Worm (Caenorhabditis elegans) whole organism, L1 larva: Measurements from ENCODE around the gene H34I24.2.

Source experiments
- F16B12.6 ChIP-seq: fragments of 150-350 bp; optimal IDR thresholded peaks from 2 replicates; lab custom pipeline; 2014; ENCODE audit warnings: missing biosample characterization, missing genetic modification characterization
- aha-1 ChIP-seq: fragments of 150-350 bp; optimal IDR thresholded peaks from 2 replicates; lab custom pipeline; 2014; ENCODE audit warnings: missing biosample characterization, missing genetic modification characterization
- ceh-63 ChIP-seq: fragments of 200-800 bp; sonication (Bioruptor generic); optimal IDR thresholded peaks from 2 replicates; lab custom pipeline; 2018; ENCODE audit warnings: mild to moderate bottlenecking, missing genetic modification characterization, missing compliant biosample characterization
- ceh-8 ChIP-seq: fragments of 200-800 bp; sonication (Bioruptor generic); optimal IDR thresholded peaks from 2 replicates; lab custom pipeline; 2018; ENCODE audit warnings: mild to moderate bottlenecking, missing genetic modification characterization, moderate library complexity, missing compliant biosample characterization
- ceh-82 ChIP-seq, 3 experiments: fragments of 150-350 bp in 1 of 3; sonication (generic microtip) in 2 of 3; optimal IDR thresholded peaks; 2 replicates each; lab custom pipeline; 2014 to 2017; ENCODE audit warnings: missing biosample characterization in 3 of 3, missing genetic modification characterization in 3 of 3
- ceh-90 ChIP-seq: sonication (generic microtip); optimal IDR thresholded peaks from 2 replicates; lab custom pipeline; 2016; ENCODE audit warnings: missing genetic modification characterization, missing compliant biosample characterization
- dsc-1 ChIP-seq: sonication (generic microtip); optimal IDR thresholded peaks from 2 replicates; lab custom pipeline; 2016; ENCODE audit warnings: mild to moderate bottlenecking, missing genetic modification characterization, missing compliant biosample characterization
- efl-1 ChIP-seq, 4 experiments: fragments of 150-350 bp; optimal IDR thresholded peaks in 3 of 4; peaks in 1 of 4; 1 replicate in 1 of 4; 2 replicates in 3 of 4; lab custom pipeline; 2014; ENCODE audit warnings: missing biosample characterization in 2 of 4, missing genetic modification characterization in 2 of 4, missing genetic modification reagents in 2 of 4
- egl-13 ChIP-seq: sonication (generic microtip); optimal IDR thresholded peaks from 2 replicates; lab custom pipeline; 2016; ENCODE audit warnings: missing genotype, missing genetic modification reagents, missing genetic modification characterization, missing compliant biosample characterization
- elt-2 ChIP-seq: sonication (generic microtip); optimal IDR thresholded peaks from 2 replicates; lab custom pipeline; 2016; ENCODE audit warnings: missing genetic modification characterization, mild to moderate bottlenecking, inconsistent platforms, missing compliant biosample characterization, missing genetic modification reagents
- elt-3 ChIP-seq, 6 experiments: fragments of 150-350 bp in 1 of 6; sonication (generic microtip); optimal IDR thresholded peaks; 2 replicates each; lab custom pipeline; 2017 to 2018; ENCODE audit warnings: missing biosample characterization in 6 of 6, missing genetic modification characterization in 6 of 6, inconsistent platforms in 1 of 6
- fkh-4 ChIP-seq: sonication (generic microtip); optimal IDR thresholded peaks from 2 replicates; lab custom pipeline; 2016; ENCODE audit warnings: missing compliant biosample characterization, missing genetic modification characterization, borderline replicate concordance
- fkh-8 ChIP-seq: sonication (generic microtip); optimal IDR thresholded peaks from 2 replicates; lab custom pipeline; 2016; ENCODE audit warnings: mild to moderate bottlenecking, missing genetic modification characterization, missing compliant biosample characterization
- grh-1 ChIP-seq: fragments of 200-800 bp; sonication (Bioruptor generic); IDR thresholded peaks from 2 replicates; pipeline ENCODE4 v1.3.6; 2022; ENCODE audit warnings: missing genetic modification reagents, missing genetic modification characterization, missing compliant biosample characterization
- hlh-4 ChIP-seq: sonication (generic microtip); optimal IDR thresholded peaks from 2 replicates; lab custom pipeline; 2016; ENCODE audit warnings: mild to moderate bottlenecking, missing genetic modification characterization, missing compliant biosample characterization
- isw-1 ChIP-seq: fragments of 200-800 bp; sonication (Bioruptor generic); IDR thresholded peaks from 2 replicates; pipeline ENCODE4 v1.3.6; 2022; ENCODE audit warnings: missing genetic modification characterization, missing compliant biosample characterization
- jun-1 ChIP-seq: fragments of 150-350 bp; optimal IDR thresholded peaks from 2 replicates; lab custom pipeline; 2014; ENCODE audit warnings: missing biosample characterization, missing genetic modification reagents, missing genetic modification characterization
- lin-13 ChIP-seq: fragments of 150-350 bp; optimal IDR thresholded peaks from 2 replicates; lab custom pipeline; 2014; ENCODE audit warnings: missing biosample characterization, missing genetic modification reagents, missing genetic modification characterization
- lin-14 ChIP-seq: fragments of 200-800 bp; sonication (Bioruptor generic); optimal IDR thresholded peaks from 2 replicates; lab custom pipeline; 2018; ENCODE audit warnings: mild to moderate bottlenecking, missing genetic modification characterization, moderate library complexity, missing compliant biosample characterization
- lin-15B ChIP-seq: fragments of 150-350 bp; sonication (generic microtip); optimal IDR thresholded peaks from 3 replicates; lab custom pipeline; 2014; ENCODE audit warnings: missing biosample characterization, missing genetic modification characterization
- lin-35 ChIP-seq, 2 experiments: fragments of 150-350 bp; optimal IDR thresholded peaks; 2 replicates each; lab custom pipeline; 2014; ENCODE audit warnings: missing biosample characterization in 2 of 2, missing genetic modification characterization in 2 of 2, missing genetic modification reagents in 2 of 2
- lsy-2 ChIP-seq, 2 experiments: fragments of 150-350 bp; optimal IDR thresholded peaks; 2 replicates each; lab custom pipeline; 2014; ENCODE audit warnings: missing biosample characterization in 2 of 2, missing genetic modification characterization in 2 of 2
- mdl-1 ChIP-seq, 2 experiments: fragments of 150-350 bp; optimal IDR thresholded peaks; 2 replicates each; lab custom pipeline; 2014 to 2017; ENCODE audit warnings: missing biosample characterization in 2 of 2, missing genetic modification characterization in 2 of 2, inconsistent platforms in 1 of 2
- mef-2 ChIP-seq: fragments of 150-350 bp; optimal IDR thresholded peaks from 2 replicates; lab custom pipeline; 2014; ENCODE audit warnings: missing biosample characterization, missing genetic modification characterization
- mep-1 ChIP-seq: fragments of 150-350 bp; optimal IDR thresholded peaks from 2 replicates; lab custom pipeline; 2014; ENCODE audit warnings: missing biosample characterization, missing genetic modification characterization
- nhr-19 ChIP-seq: fragments of 200-800 bp; sonication (Bioruptor generic); conservative IDR thresholded peaks from 2 replicates; pipeline ENCODE4 v1.3.6; 2022; ENCODE audit warnings: missing genetic modification characterization, missing compliant biosample characterization
- nhr-237 ChIP-seq: fragments of 150-350 bp; optimal IDR thresholded peaks from 2 replicates; lab custom pipeline; 2014; ENCODE audit warnings: missing biosample characterization, missing genetic modification characterization
- nhr-28 ChIP-seq: fragments of 150-350 bp; optimal IDR thresholded peaks from 2 replicates; lab custom pipeline; 2014; ENCODE audit warnings: missing biosample characterization, missing genetic modification characterization
- nhr-47 ChIP-seq: sonication (generic microtip); optimal IDR thresholded peaks from 2 replicates; lab custom pipeline; 2016; ENCODE audit warnings: mild to moderate bottlenecking, missing genetic modification characterization, moderate library complexity, missing compliant biosample characterization
- nhr-77 ChIP-seq: fragments of 150-350 bp; optimal IDR thresholded peaks from 2 replicates; lab custom pipeline; 2014; ENCODE audit warnings: missing biosample characterization, missing genetic modification characterization
- nhr-84 ChIP-seq: sonication (generic microtip); optimal IDR thresholded peaks from 2 replicates; lab custom pipeline; 2017; ENCODE audit warnings: missing biosample characterization, missing genetic modification characterization
- nhr-85 ChIP-seq: sonication (generic microtip); peaks from one replicate; lab custom pipeline; 2016; ENCODE audit warnings: missing genetic modification characterization, inconsistent platforms, missing compliant biosample characterization
- nhr-90 ChIP-seq: sonication (generic microtip); optimal IDR thresholded peaks from 2 replicates; lab custom pipeline; 2016; ENCODE audit warnings: mild to moderate bottlenecking, missing genetic modification characterization, missing compliant biosample characterization; ENCODE audit not compliant: poor library complexity
- pqm-1 ChIP-seq: sonication (generic microtip); optimal IDR thresholded peaks from 3 replicates; lab custom pipeline; 2017; ENCODE audit warnings: missing biosample characterization, missing genetic modification characterization
- rnt-1 ChIP-seq: sonication (generic microtip); optimal IDR thresholded peaks from 2 replicates; lab custom pipeline; 2016; ENCODE audit warnings: mild to moderate bottlenecking, missing genetic modification characterization, moderate library complexity, missing compliant biosample characterization
- skn-1 ChIP-seq: fragments of 150-350 bp; optimal IDR thresholded peaks from 2 replicates; lab custom pipeline; 2014; ENCODE audit warnings: missing biosample characterization, missing genetic modification characterization
- snpc-4 ChIP-seq: fragments of 150-350 bp; optimal IDR thresholded peaks from 2 replicates; lab custom pipeline; 2014; ENCODE audit warnings: missing biosample characterization, missing genetic modification characterization
- snu-23 ChIP-seq: sonication (generic microtip); optimal IDR thresholded peaks from 2 replicates; lab custom pipeline; 2016; ENCODE audit warnings: missing genetic modification characterization, missing compliant biosample characterization
- sup-37 ChIP-seq: fragments of 200-800 bp; sonication (Bioruptor generic); optimal IDR thresholded peaks from 2 replicates; lab custom pipeline; 2018; ENCODE audit warnings: mild to moderate bottlenecking, missing genetic modification characterization, missing compliant biosample characterization
- swsn-7 ChIP-seq: sonication (generic microtip); optimal IDR thresholded peaks from 2 replicates; lab custom pipeline; 2016; ENCODE audit warnings: missing genetic modification characterization, missing compliant biosample characterization
- tbx-2 ChIP-seq: sonication (generic microtip); optimal IDR thresholded peaks from 2 replicates; lab custom pipeline; 2016; ENCODE audit warnings: missing genetic modification characterization, missing compliant biosample characterization
- tlp-1 ChIP-seq: fragments of 150-350 bp; optimal IDR thresholded peaks from 2 replicates; lab custom pipeline; 2014; ENCODE audit warnings: missing biosample characterization, missing genetic modification characterization
- unc-130 ChIP-seq: fragments of 150-350 bp; optimal IDR thresholded peaks from 2 replicates; lab custom pipeline; 2017; ENCODE audit warnings: missing biosample characterization, missing genetic modification characterization, inconsistent platforms
- unc-62 ChIP-seq: fragments of 150-350 bp; optimal IDR thresholded peaks from 2 replicates; lab custom pipeline; 2014; ENCODE audit warnings: missing biosample characterization, missing genetic modification reagents, missing genetic modification characterization
- unc-86 ChIP-seq: sonication (generic microtip); optimal IDR thresholded peaks from 2 replicates; lab custom pipeline; 2016; ENCODE audit warnings: missing genetic modification characterization, missing compliant biosample characterization
- xbp-1 ChIP-seq: sonication (generic microtip); optimal IDR thresholded peaks from 2 replicates; lab custom pipeline; 2016; ENCODE audit warnings: missing genetic modification characterization, missing compliant biosample characterization
- zip-4 ChIP-seq: fragments of 200-800 bp; sonication (Bioruptor generic); optimal IDR thresholded peaks from 2 replicates; lab custom pipeline; 2018; ENCODE audit warnings: mild to moderate bottlenecking, missing genetic modification characterization, moderate library complexity, missing compliant biosample characterization
- ztf-4 ChIP-seq: fragments of 150-350 bp; optimal IDR thresholded peaks from 2 replicates; lab custom pipeline; 2014; ENCODE audit warnings: missing biosample characterization, missing genetic modification characterization

Gene H34I24.2

ce11 chrIII:2801800-2802515 is 39.9 kb upstream of the H34I24.2 start, which contains the start of the genes twk-45 and Y71H2AM.25:
TSS of gene twk-45 (minus strand) at chrIII:2801900.
TSS of gene Y71H2AM.25 (plus strand) at chrIII:2802465.
- no peak for TF ChIP-seq ceh-90 (tag; lab: Kevin White, UChicago)
- TF ChIP-seq zip-4 (GFP tag; lab: Kevin White, UChicago) = no peak
- no peak for TF ChIP-seq fkh-4 (tag; lab: Kevin White, UChicago)
- no peak for TF ChIP-seq lin-13
- TF ChIP-seq nhr-90 (tag; lab: Kevin White, UChicago) = no peak
- TF ChIP-seq nhr-84 (tag; lab: Kevin White, UChicago) = no peak
- TF ChIP-seq nhr-19 (GFP tag; lab: Robert Waterston, UW) = no peak
- TF ChIP-seq grh-1 (GFP tag; lab: Robert Waterston, UW) = no peak

ce11 chrIII:2804461-2804860 is 37.4 kb upstream of the H34I24.2 start:
- TF ChIP-seq hlh-4 (no peak), F16B12.6 (tag; lab: Kevin White, UChicago) (peak; percentile 54), mdl-1 (tag; optimal IDR thresholded peaks at IDR 0.05; lab: Kevin White, UChicago) (peak in 1 of 2 experiments; percentile 74), nhr-237 (tag; lab: Kevin White, UChicago) (no peak), unc-62 (GFP tag; lab: Kevin White, UChicago) (no peak), ztf-4 (peak; percentile 40), nhr-47 (tag; lab: Kevin White, UChicago) (peak; percentile 44), nhr-84 (tag; lab: Kevin White, UChicago) (no peak), lin-35 (GFP tag; optimal IDR thresholded peaks at IDR 0.05; lab: Kevin White, UChicago) (peak; percentile 79 to 80), tlp-1 (tag; lab: Kevin White, UChicago) (no peak), fkh-4 (tag; lab: Kevin White, UChicago) (no peak), unc-86 (tag; lab: Kevin White, UChicago) (no peak), grh-1 (GFP tag; lab: Robert Waterston, UW) (peak; percentile 36; the same call in 1 of the 2 replicates), dsc-1 (tag; lab: Kevin White, UChicago) (peak; percentile 37), lsy-2 (tag; optimal IDR thresholded peaks at IDR 0.05; lab: Kevin White, UChicago) (peak; percentile 76 to 79), nhr-77 (tag; lab: Kevin White, UChicago) (no peak), mef-2 (tag; lab: Kevin White, UChicago) (no peak), xbp-1 (peak; percentile 46), jun-1 (tag; lab: Kevin White, UChicago) (peak; percentile 33), tbx-2 (tag; lab: Kevin White, UChicago) (peak; percentile 48), nhr-90 (tag; lab: Kevin White, UChicago) (peak; percentile 42), egl-13 (no peak), sup-37 (GFP tag; lab: Kevin White, UChicago) (no peak), elt-3 (tag; optimal IDR thresholded peaks at IDR 0.05; lab: Kevin White, UChicago) (peak in 2 of 6 experiments; percentile 19 to 70), aha-1 (no peak), nhr-85 (tag; lab: Kevin White, UChicago) (peak; percentile 78), mep-1 (tag; lab: Kevin White, UChicago) (peak; percentile 86), elt-2 (no peak), nhr-28 (tag; lab: Kevin White, UChicago) (no peak), lin-15B (no peak), lin-14 (GFP tag; lab: Kevin White, UChicago) (peak; percentile 90), zip-4 (GFP tag; lab: Kevin White, UChicago) (no peak), ceh-90 (tag; lab: Kevin White, UChicago) (no peak), snpc-4 (tag; lab: Kevin White, UChicago) (peak; percentile 48), ceh-63 (GFP tag; lab: Kevin White, UChicago) (no peak), isw-1 (GFP tag; lab: Robert Waterston, UW) (no peak), ceh-8 (no peak), pqm-1 (tag; lab: Kevin White, UChicago) (no peak), lin-13 (peak; percentile 72), skn-1 (tag; lab: Kevin White, UChicago) (peak; percentile 14), ceh-82 (tag; optimal IDR thresholded peaks at IDR 0.05; lab: Kevin White, UChicago) (peak in 2 of 3 experiments; percentile 36 to 41), snu-23 (GFP tag; lab: Kevin White, UChicago) (peak; percentile 87), unc-130 (tag; lab: Kevin White, UChicago) (peak; percentile 45), efl-1 (optimal IDR thresholded peaks at IDR 0.05; lab: Kevin White, UChicago) (peak; percentile 80), efl-1 (GFP tag; optimal IDR thresholded peaks at IDR 0.05 in 1 of 2; lab: Kevin White, UChicago) (peak; percentile 78 to 98), rnt-1 (tag; lab: Kevin White, UChicago) (no peak), fkh-8 (tag; lab: Kevin White, UChicago) (no peak), swsn-7 (tag; lab: Kevin White, UChicago) (peak; percentile 55)
